Worm (Caenorhabditis elegans) whole organism, early embryonic: ENCODE data around the gene srh-236.

Experiments used
- B0310.2 ChIP-seq: sonication (generic microtip); optimal IDR thresholded peaks from 2 replicates; lab custom pipeline; 2016; ENCODE audit warnings: mild to moderate bottlenecking, missing genetic modification characterization, missing compliant biosample characterization
- F13C5.2 ChIP-seq: sonication (generic microtip); optimal IDR thresholded peaks from 2 replicates; lab custom pipeline; 2017; ENCODE audit warnings: mild to moderate bottlenecking, missing genetic modification characterization, inconsistent platforms, missing compliant biosample characterization
- aly-1 ChIP-seq: sonication (generic microtip); optimal IDR thresholded peaks from 2 replicates; lab custom pipeline; 2016; ENCODE audit warnings: missing genetic modification characterization, missing compliant biosample characterization
- ama-1 ChIP-seq: fragments of 150-350 bp; optimal IDR thresholded peaks from 2 replicates; lab custom pipeline; 2014
- ceh-13 ChIP-seq: fragments of 200-800 bp; sonication (Bioruptor generic); optimal IDR thresholded peaks from 2 replicates; lab custom pipeline; 2018; ENCODE audit warnings: mild to moderate bottlenecking, missing genetic modification characterization, missing compliant biosample characterization
- ceh-36 ChIP-seq: sonication (generic microtip); optimal IDR thresholded peaks from 2 replicates; lab custom pipeline; 2016; ENCODE audit warnings: missing genetic modification characterization, inconsistent platforms, missing compliant biosample characterization
- ets-7 ChIP-seq: sonication (generic microtip); optimal IDR thresholded peaks from 2 replicates; lab custom pipeline; 2016; ENCODE audit warnings: missing genotype, missing genetic modification characterization, missing compliant biosample characterization
- flt-1 ChIP-seq: fragments of 200-800 bp; sonication (Bioruptor generic); IDR thresholded peaks from 2 replicates; pipeline ENCODE4 v1.3.6; 2022; ENCODE audit warnings: missing genetic modification characterization, missing compliant biosample characterization
- hmbx-1 ChIP-seq: sonication (generic microtip); optimal IDR thresholded peaks from 2 replicates; lab custom pipeline; 2016; ENCODE audit warnings: mild to moderate bottlenecking, missing genetic modification characterization, missing compliant biosample characterization
- hmg-4 ChIP-seq: fragments of 200-800 bp; sonication (Bioruptor generic); optimal IDR thresholded peaks from 2 replicates; lab custom pipeline; 2018; ENCODE audit warnings: mild to moderate bottlenecking, missing genetic modification characterization, missing compliant biosample characterization
- hnd-1 ChIP-seq: sonication (generic microtip); optimal IDR thresholded peaks from 2 replicates; lab custom pipeline; 2016; ENCODE audit warnings: missing genetic modification characterization, missing compliant biosample characterization
- pes-1 ChIP-seq: fragments of 200-800 bp; sonication (Bioruptor generic); IDR thresholded peaks from 2 replicates; pipeline ENCODE4 v1.3.6; 2022; ENCODE audit warnings: missing genetic modification reagents, missing genetic modification characterization, missing compliant biosample characterization
- scrt-1 ChIP-seq: fragments of 200-800 bp; sonication (Bioruptor generic); IDR thresholded peaks from 2 replicates; pipeline ENCODE4 v1.3.6; 2022; ENCODE audit warnings: missing genetic modification characterization, missing compliant biosample characterization
- sea-1 ChIP-seq: fragments of 200-800 bp; sonication (Bioruptor generic); conservative IDR thresholded peaks from 2 replicates; pipeline ENCODE4 v1.3.6; 2022; ENCODE audit warnings: missing genetic modification characterization, missing compliant biosample characterization
- tbx-11 ChIP-seq: fragments of 200-800 bp; sonication (Bioruptor generic); IDR thresholded peaks from 2 replicates; pipeline ENCODE4 v1.3.6; 2022; ENCODE audit warnings: missing genetic modification characterization, missing compliant biosample characterization
- tbx-37 ChIP-seq: fragments of 200-800 bp; sonication (Bioruptor generic); conservative IDR thresholded peaks from 2 replicates; pipeline ENCODE4 v1.3.6; 2022; ENCODE audit warnings: missing genetic modification reagents, missing genetic modification characterization, missing compliant biosample characterization
- tra-4 ChIP-seq: sonication (generic microtip); optimal IDR thresholded peaks from 2 replicates; lab custom pipeline; 2017; ENCODE audit warnings: missing genetic modification characterization, missing compliant biosample characterization

The srh-236 gene

ce11 chrV:17248915-17249314, 37.1 kb upstream of the srh-236 start, which contains the start of gene clec-243:
Gene clec-243 (minus strand): TSS chrV:17249015.
- TF ChIP-seq hmbx-1 (tag; lab: Kevin White, UChicago): no peak
- no peak for TF ChIP-seq sea-1 (GFP tag; lab: Robert Waterston, UW)
- no peak for TF ChIP-seq flt-1 (GFP tag; lab: Robert Waterston, UW)
- TF ChIP-seq B0310.2 (tag; lab: Kevin White, UChicago): no peak
- no peak for TF ChIP-seq scrt-1
- no peak for TF ChIP-seq hnd-1 (tag; lab: Kevin White, UChicago)
- no peak for TF ChIP-seq ceh-13
- no peak for TF ChIP-seq F13C5.2 (tag; lab: Kevin White, UChicago)
- TF ChIP-seq tra-4 (tag; lab: Kevin White, UChicago): no peak
- no peak for TF ChIP-seq ceh-36 (tag; lab: Kevin White, UChicago)

ce11 chrV:17245406-17245805, 33.6 kb upstream of the srh-236 start, which contains the start of gene clec-242:
Gene clec-242 (minus strand): TSS chrV:17245506.
- no peak for TF ChIP-seq ama-1 (lab: Kevin White, UChicago)
- no peak for TF ChIP-seq ceh-36 (tag; lab: Kevin White, UChicago)
- no peak for TF ChIP-seq B0310.2 (tag; lab: Kevin White, UChicago)
- TF ChIP-seq hmg-4 (GFP tag; lab: Kevin White, UChicago): no peak
- TF ChIP-seq ceh-13: no peak
- no peak for TF ChIP-seq sea-1 (GFP tag; lab: Robert Waterston, UW)
- TF ChIP-seq pes-1: no peak
- TF ChIP-seq scrt-1: no peak
- TF ChIP-seq F13C5.2 (tag; lab: Kevin White, UChicago): no peak
- no peak for TF ChIP-seq flt-1 (GFP tag; lab: Robert Waterston, UW)
- no peak for TF ChIP-seq hnd-1 (tag; lab: Kevin White, UChicago)
- TF ChIP-seq ets-7 (tag; lab: Kevin White, UChicago): no peak
- TF ChIP-seq tbx-37: no peak
- TF ChIP-seq tra-4 (tag; lab: Kevin White, UChicago): no peak
- TF ChIP-seq tbx-11 (GFP tag; lab: Robert Waterston, UW): no peak
- TF ChIP-seq aly-1: no peak
- TF ChIP-seq hmbx-1 (tag; lab: Kevin White, UChicago): no peak

ce11 chrV:17243016-17243415, 31.2 kb upstream of the srh-236 start:
- no peak for TF ChIP-seq sea-1 (GFP tag; lab: Robert Waterston, UW)
- TF ChIP-seq aly-1: no peak
- no peak for TF ChIP-seq tbx-37
- no peak for TF ChIP-seq ceh-36 (tag; lab: Kevin White, UChicago)
- TF ChIP-seq hnd-1 (tag; lab: Kevin White, UChicago): no peak
- TF ChIP-seq ets-7 (tag; lab: Kevin White, UChicago): no peak
- no peak for TF ChIP-seq ama-1 (lab: Kevin White, UChicago)
- TF ChIP-seq tbx-11 (GFP tag; lab: Robert Waterston, UW): no peak
- TF ChIP-seq F13C5.2 (tag; lab: Kevin White, UChicago): no peak
- no peak for TF ChIP-seq hmg-4 (GFP tag; lab: Kevin White, UChicago)
- no peak for TF ChIP-seq scrt-1

DNA sequence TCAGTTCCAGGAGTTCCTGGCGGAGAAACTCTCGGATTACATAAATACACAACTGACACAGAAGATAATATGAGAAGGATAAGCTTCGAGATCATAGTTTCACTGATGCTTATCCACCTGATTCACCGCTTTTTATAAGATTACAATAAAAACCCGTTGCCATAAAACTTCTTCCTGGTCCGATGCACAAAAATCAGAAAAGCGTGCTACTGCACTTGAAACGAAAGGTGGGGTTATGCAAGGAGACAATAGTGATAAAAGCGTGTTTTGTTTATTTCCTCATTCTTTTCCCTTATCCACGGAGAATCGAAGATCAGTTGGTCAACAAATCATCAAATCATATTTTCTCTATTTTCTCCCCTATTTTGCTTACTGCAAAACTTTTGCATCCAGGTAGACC, 30.7 kb upstream of the srh-236 start, which contains the start of gene Y68A4B.3:
TSS of gene Y68A4B.3 (minus strand) at position 101 of the 400 bp plus-strand sequence.
- TF ChIP-seq ama-1 (lab: Kevin White, UChicago) (no peak), ets-7 (tag; lab: Kevin White, UChicago) (no peak), tbx-11 (GFP tag; lab: Robert Waterston, UW) (no peak), ceh-13 (no peak), hmg-4 (GFP tag; lab: Kevin White, UChicago) (no peak), pes-1 (no peak), hmbx-1 (tag; lab: Kevin White, UChicago) (no peak), ceh-36 (tag; lab: Kevin White, UChicago) (no peak), aly-1 (no peak), F13C5.2 (tag; lab: Kevin White, UChicago) (no peak), B0310.2 (tag; lab: Kevin White, UChicago) (no peak), tra-4 (tag; lab: Kevin White, UChicago) (no peak), sea-1 (GFP tag; lab: Robert Waterston, UW) (no peak), tbx-37 (no peak)

DNA sequence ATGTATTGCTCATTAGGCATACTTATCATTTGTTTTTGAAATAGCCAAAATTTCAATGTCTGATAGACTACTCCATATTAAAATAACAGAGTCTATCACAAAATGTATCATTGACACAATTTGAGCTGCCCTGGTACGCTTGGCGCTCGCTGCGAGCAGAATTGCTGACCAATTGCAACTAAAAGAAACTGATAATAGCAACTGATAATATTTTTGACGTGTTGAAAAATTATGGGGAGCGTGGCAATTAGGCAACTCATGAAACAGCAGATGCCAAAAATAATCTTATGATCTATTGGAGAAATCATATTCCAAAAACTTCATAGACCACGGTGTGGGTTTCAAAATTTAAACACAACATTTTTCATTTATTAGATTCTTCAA, 29.4 kb upstream of the srh-236 start:
- TF ChIP-seq pes-1 (no peak), hnd-1 (tag; lab: Kevin White, UChicago) (no peak), ama-1 (lab: Kevin White, UChicago) (no peak), ceh-13 (no peak), ceh-36 (tag; lab: Kevin White, UChicago) (no peak), F13C5.2 (tag; lab: Kevin White, UChicago) (no peak), tra-4 (tag; lab: Kevin White, UChicago) (no peak), hmg-4 (GFP tag; lab: Kevin White, UChicago) (no peak), flt-1 (GFP tag; lab: Robert Waterston, UW) (no peak), hmbx-1 (tag; lab: Kevin White, UChicago) (no peak), sea-1 (GFP tag; lab: Robert Waterston, UW) (no peak), ets-7 (tag; lab: Kevin White, UChicago) (no peak), aly-1 (no peak), tbx-11 (GFP tag; lab: Robert Waterston, UW) (no peak), tbx-37 (no peak), scrt-1 (no peak), B0310.2 (tag; lab: Kevin White, UChicago) (no peak)

- TF ChIP-seq sea-1 (GFP tag; lab: Robert Waterston, UW): no peak
- no peak for TF ChIP-seq ama-1 (lab: Kevin White, UChicago)
- no peak for TF ChIP-seq hmg-4 (GFP tag; lab: Kevin White, UChicago)
- no peak for TF ChIP-seq pes-1
- no peak for TF ChIP-seq hnd-1 (tag; lab: Kevin White, UChicago)
- TF ChIP-seq tbx-11 (GFP tag; lab: Robert Waterston, UW): no peak
- no peak for TF ChIP-seq F13C5.2 (tag; lab: Kevin White, UChicago)
- no peak for TF ChIP-seq B0310.2 (tag; lab: Kevin White, UChicago)
- TF ChIP-seq tra-4 (tag; lab: Kevin White, UChicago): no peak
- TF ChIP-seq hmbx-1 (tag; lab: Kevin White, UChicago): no peak
- no peak for TF ChIP-seq tbx-37
- TF ChIP-seq aly-1: no peak
- no peak for TF ChIP-seq ceh-36 (tag; lab: Kevin White, UChicago)
- TF ChIP-seq scrt-1: no peak
- no peak for TF ChIP-seq flt-1 (GFP tag; lab: Robert Waterston, UW)
- TF ChIP-seq ets-7 (tag; lab: Kevin White, UChicago): no peak
- TF ChIP-seq ceh-13: no peak
Measured at ce11 chrV:17240579-17241277, 28.9 kb upstream of the srh-236 start.
